Worm (Caenorhabditis elegans): ENCODE data around the gene gcy-8.

gcy-8 gene

ce11 chrIV:7927852-7928251, at the start of gene gcy-8:
TSS of gene gcy-8 (plus strand) at chrIV:7928152.
- peak; percentile 51 for TF ChIP-seq dsc-1 (tag; optimal IDR thresholded peaks at IDR 0.05)
- no peak for TF ChIP-seq ceh-8 (GFP tag; optimal IDR thresholded peaks at IDR 0.05)
- TF ChIP-seq nhr-85 (tag) = peak; percentile 32

- TF ChIP-seq nhr-90 (tag; optimal IDR thresholded peaks at IDR 0.05; ENCODE audit: poor library complexity) (no peak), elt-2 (tag; optimal IDR thresholded peaks at IDR 0.05) (no peak), efl-1 (optimal IDR thresholded peaks at IDR 0.05) (no peak), efl-1 (GFP tag; optimal IDR thresholded peaks at IDR 0.05 in 1 of 2) (peak in 1 of 2 experiments; percentile 63)
Observed at ce11 chrIV:7879017-7879416, 48.9 kb upstream of the gcy-8 start, which contains the start of gene srt-73. TSS of gene srt-73 (plus strand) at chrIV:7879317.

- TF ChIP-seq lin-13 (GFP tag; optimal IDR thresholded peaks at IDR 0.05) = no peak
- no peak for TF ChIP-seq snu-23 (GFP tag; optimal IDR thresholded peaks at IDR 0.05)
- no peak for TF ChIP-seq elt-3 (tag; optimal IDR thresholded peaks at IDR 0.05)
- no peak for TF ChIP-seq mef-2 (tag; optimal IDR thresholded peaks at IDR 0.05)
- peak; percentile 54 for TF ChIP-seq tlp-1 (tag; optimal IDR thresholded peaks at IDR 0.05)
- peak; percentile 53 for TF ChIP-seq elt-2 (tag; optimal IDR thresholded peaks at IDR 0.05)
Observed at ce11 chrIV:7881166-7881565, 46.8 kb upstream of the gcy-8 start.

- no peak for TF ChIP-seq sox-4 (tag; optimal IDR thresholded peaks at IDR 0.05)
- TF ChIP-seq mdl-1 (tag; optimal IDR thresholded peaks at IDR 0.05) = no peak
- no peak for TF ChIP-seq unc-98 (GFP tag; IDR thresholded peaks at IDR 0.05)
- no peak for TF ChIP-seq isw-1 (GFP tag; IDR thresholded peaks at IDR 0.05)
- no peak for TF ChIP-seq C16A3.4 (tag; optimal IDR thresholded peaks at IDR 0.05)
- no peak for TF ChIP-seq grh-1 (GFP tag; IDR thresholded peaks at IDR 0.05)
- no peak for TF ChIP-seq nhr-12 (tag; optimal IDR thresholded peaks at IDR 0.05)
- no peak for TF ChIP-seq egl-27 (tag; optimal IDR thresholded peaks at IDR 0.05)
- TF ChIP-seq ces-1 (GFP tag; optimal IDR thresholded peaks at IDR 0.05) = no peak
- TF ChIP-seq vab-15 (tag; optimal IDR thresholded peaks at IDR 0.05) = no peak
- no peak for TF ChIP-seq alr-1 (tag; optimal IDR thresholded peaks at IDR 0.05; ENCODE audit: borderline replicate concordance)
- TF ChIP-seq unc-30 (tag; optimal IDR thresholded peaks at IDR 0.05) = no peak
- TF ChIP-seq tlp-1 (tag; optimal IDR thresholded peaks at IDR 0.05) = no peak
- TF ChIP-seq efl-1 (optimal IDR thresholded peaks at IDR 0.05) = no peak
- no peak for TF ChIP-seq efl-1 (GFP tag; optimal IDR thresholded peaks at IDR 0.05 in 1 of 2)
- TF ChIP-seq fkh-10 (GFP tag; optimal IDR thresholded peaks at IDR 0.05) = no peak
- TF ChIP-seq dsc-1 (tag; optimal IDR thresholded peaks at IDR 0.05) = no peak
- TF ChIP-seq nhr-84 (tag; optimal IDR thresholded peaks at IDR 0.05) = no peak
- TF ChIP-seq xbp-1 (tag; optimal IDR thresholded peaks at IDR 0.05) = no peak
- TF ChIP-seq swsn-7 (tag; optimal IDR thresholded peaks at IDR 0.05) = no peak
Observed at ce11 chrIV:7881726-7882125, 46.2 kb upstream of the gcy-8 start, which contains the start of gene atic-1. TSS of gene atic-1 (plus strand) at chrIV:7882026.

ce11 chrIV:7897443-7897842, 30.5 kb upstream of the gcy-8 start, which contains the start of gene ilys-4:
TSS of gene ilys-4 (minus strand) at chrIV:7897543.
- TF ChIP-seq lin-15B (tag; optimal IDR thresholded peaks at IDR 0.05) = no peak
- no peak for TF ChIP-seq ceh-88 (GFP tag; IDR thresholded peaks at IDR 0.05)
- TF ChIP-seq zip-4 (GFP tag; optimal IDR thresholded peaks at IDR 0.05) = no peak
- TF ChIP-seq pqm-1 (tag; optimal IDR thresholded peaks at IDR 0.05) = no peak
- no peak for TF ChIP-seq pag-3 (tag; optimal IDR thresholded peaks at IDR 0.05; ENCODE audit: borderline replicate concordance, insufficient read depth)
- TF ChIP-seq nhr-237 (tag; optimal IDR thresholded peaks at IDR 0.05) = no peak
- TF ChIP-seq vab-15 (tag; optimal IDR thresholded peaks at IDR 0.05) = no peak
- TF ChIP-seq zag-1 (tag; optimal IDR thresholded peaks at IDR 0.05) = no peak
